Worm (Caenorhabditis elegans): ENCODE results near the gene srbc-66.

- TF ChIP-seq nhr-11 (tag; optimal IDR thresholded peaks at IDR 0.05) (no peak), peb-1 (tag; optimal IDR thresholded peaks at IDR 0.05) (no peak), nhr-25 (tag; optimal IDR thresholded peaks at IDR 0.05) (no peak), ztf-11 (tag; optimal IDR thresholded peaks at IDR 0.05) (no peak), nhr-237 (tag; optimal IDR thresholded peaks at IDR 0.05) (no peak), unc-62 (GFP tag; optimal IDR thresholded peaks at IDR 0.05) (no peak), mdl-1 (tag; optimal IDR thresholded peaks at IDR 0.05) (no peak), R02D3.7 (tag; optimal IDR thresholded peaks at IDR 0.05) (no peak), aly-2 (tag; optimal IDR thresholded peaks at IDR 0.05) (no peak)
Observed at ce11 chrV:3517889-3518288, 12.6 kb upstream of the srbc-66 start, which contains the start of gene str-227.
